Worm (Caenorhabditis elegans) whole organism, young adult: ENCODE measurements around the gene clec-227.

Experiments used
- B0019.2 ChIP-seq: fragments of 200-800 bp; sonication (Bioruptor generic); conservative IDR thresholded peaks from 2 replicates; pipeline ENCODE4 v1.3.6; 2022; ENCODE audit warnings: missing genetic modification reagents, missing genetic modification characterization, missing compliant biosample characterization
- C06A6.2 ChIP-seq: fragments of 200-800 bp; sonication (Bioruptor generic); conservative IDR thresholded peaks from 2 replicates; pipeline ENCODE4 v1.3.6; 2022; ENCODE audit warnings: missing genetic modification characterization, missing compliant biosample characterization
- F22D6.2 ChIP-seq: sonication (generic microtip); optimal IDR thresholded peaks from 2 replicates; lab custom pipeline; 2016; ENCODE audit warnings: mild to moderate bottlenecking, missing genetic modification characterization, missing compliant biosample characterization
- F23B12.7 ChIP-seq: sonication (generic microtip); optimal IDR thresholded peaks from 2 replicates; lab custom pipeline; 2017; ENCODE audit warnings: missing genetic modification characterization, mild to moderate bottlenecking, missing compliant biosample characterization, antibody characterized with exemption, moderate library complexity; ENCODE audit not compliant: insufficient read depth
- F37B4.10 ChIP-seq: fragments of 200-800 bp; sonication (Bioruptor generic); IDR thresholded peaks from 2 replicates; pipeline ENCODE4 v1.3.6; 2022; ENCODE audit warnings: missing genetic modification characterization, missing compliant biosample characterization
- F49E8.2 ChIP-seq: sonication (generic microtip); optimal IDR thresholded peaks from 3 replicates; lab custom pipeline; 2017; ENCODE audit warnings: missing genetic modification characterization, mild to moderate bottlenecking, missing compliant biosample characterization, antibody characterized with exemption, moderate library complexity; ENCODE audit not compliant: insufficient read depth
- K11D2.4 ChIP-seq: fragments of 200-800 bp; sonication (Bioruptor generic); IDR thresholded peaks from 2 replicates; pipeline ENCODE4 v1.3.6; 2022; ENCODE audit warnings: missing genetic modification reagents, missing genetic modification characterization, missing compliant biosample characterization
- T26A5.8 ChIP-seq: sonication (generic microtip); optimal IDR thresholded peaks from 2 replicates; lab custom pipeline; 2016; ENCODE audit warnings: missing genetic modification characterization, missing compliant biosample characterization
- Y67H2A.10 ChIP-seq: fragments of 200-800 bp; sonication (Bioruptor generic); conservative IDR thresholded peaks from 2 replicates; pipeline ENCODE4 v1.3.6; 2022; ENCODE audit warnings: missing genetic modification reagents, missing genetic modification characterization, missing compliant biosample characterization
- Y79H2A.3 ChIP-seq: fragments of 200-800 bp; sonication (Bioruptor generic); conservative IDR thresholded peaks from 2 replicates; pipeline ENCODE4 v1.3.6; 2022; ENCODE audit warnings: missing genetic modification reagents, missing genetic modification characterization, missing compliant biosample characterization
- ama-1 ChIP-seq, 3 experiments: fragments of 150-350 bp in 1 of 3; sonication (generic microtip) in 2 of 3; optimal IDR thresholded peaks; 2 replicates each; lab custom pipeline; 2014 to 2018; ENCODE audit warnings: missing biosample characterization in 2 of 3, missing genetic modification characterization in 2 of 3, missing genetic modification reagents in 2 of 3
- atf-7 ChIP-seq: sonication (generic microtip); optimal IDR thresholded peaks from 2 replicates; lab custom pipeline; 2017; ENCODE audit warnings: mild to moderate bottlenecking, missing genetic modification characterization, missing compliant biosample characterization
- bed-2 ChIP-seq: fragments of 200-800 bp; sonication (Bioruptor generic); IDR thresholded peaks from 2 replicates; pipeline ENCODE4 v1.3.6; 2022; ENCODE audit warnings: missing genetic modification reagents, missing genetic modification characterization, missing compliant biosample characterization
- cebp-1 ChIP-seq, 2 experiments: fragments of 200-800 bp in 1 of 2; sonication (Bioruptor generic) in 1 of 2; sonication (generic microtip) in 1 of 2; IDR thresholded peaks in 1 of 2; optimal IDR thresholded peaks in 1 of 2; 2 replicates each; pipeline versions ENCODE4 v1.3.6 to Lab custom; 2017 to 2022; ENCODE audit warnings: missing compliant biosample characterization in 2 of 2, missing genetic modification characterization in 2 of 2, mild to moderate bottlenecking in 1 of 2, missing genetic modification reagents in 1 of 2, moderate library complexity in 1 of 2
- ceh-79 ChIP-seq: sonication (generic microtip); optimal IDR thresholded peaks from 2 replicates; lab custom pipeline; 2017; ENCODE audit warnings: mild to moderate bottlenecking, missing genetic modification characterization, missing compliant biosample characterization
- chd-7 ChIP-seq: sonication (generic microtip); optimal IDR thresholded peaks from 2 replicates; lab custom pipeline; 2016; ENCODE audit warnings: mild to moderate bottlenecking, missing genetic modification characterization, moderate library complexity, missing compliant biosample characterization
- die-1 ChIP-seq: sonication (generic microtip); optimal IDR thresholded peaks from 2 replicates; lab custom pipeline; 2016; ENCODE audit warnings: missing genotype, mild to moderate bottlenecking, missing genetic modification characterization, missing compliant biosample characterization
- dox-1 ChIP-seq: fragments of 200-800 bp; sonication (Bioruptor generic); IDR thresholded peaks from 2 replicates; pipeline ENCODE4 v1.3.6; 2022; ENCODE audit warnings: missing genetic modification reagents, missing genetic modification characterization, missing compliant biosample characterization
- dpl-1 ChIP-seq: fragments of 150-350 bp; optimal IDR thresholded peaks from 2 replicates; lab custom pipeline; 2014; ENCODE audit warnings: missing biosample characterization, missing genetic modification reagents, missing genetic modification characterization
- efl-1 ChIP-seq: fragments of 150-350 bp; optimal IDR thresholded peaks from 2 replicates; lab custom pipeline; 2014; ENCODE audit warnings: missing biosample characterization, missing genetic modification reagents, missing genetic modification characterization
- ekl-4 ChIP-seq: fragments of 200-800 bp; sonication (Bioruptor generic); IDR thresholded peaks from 2 replicates; pipeline ENCODE4 v1.3.6; 2022; ENCODE audit warnings: missing genetic modification reagents, missing genetic modification characterization, missing compliant biosample characterization
- hmg-20 ChIP-seq: fragments of 200-800 bp; sonication (Bioruptor generic); IDR thresholded peaks from 2 replicates; pipeline ENCODE4 v1.3.6; 2022; ENCODE audit warnings: missing genetic modification reagents, missing genetic modification characterization, missing compliant biosample characterization
- let-526 ChIP-seq: fragments of 200-800 bp; sonication (Bioruptor generic); IDR thresholded peaks from 2 replicates; pipeline ENCODE4 v1.3.6; 2022; ENCODE audit warnings: missing genetic modification reagents, missing genetic modification characterization, missing compliant biosample characterization
- let-607 ChIP-seq, 2 experiments: fragments of 200-800 bp in 1 of 2; sonication (Bioruptor generic) in 1 of 2; sonication (generic microtip) in 1 of 2; optimal IDR thresholded peaks; 2 replicates each; lab custom pipeline; 2016 to 2018; ENCODE audit warnings: mild to moderate bottlenecking in 2 of 2, missing compliant biosample characterization in 2 of 2, missing genetic modification characterization in 2 of 2, moderate library complexity in 2 of 2, missing genotype in 1 of 2
- lsy-27 ChIP-seq: sonication (generic microtip); optimal IDR thresholded peaks from 2 replicates; lab custom pipeline; 2017; ENCODE audit warnings: missing genetic modification characterization, mild to moderate bottlenecking, missing compliant biosample characterization, antibody characterized with exemption, missing genotype, borderline replicate concordance; ENCODE audit not compliant: insufficient read depth
- madf-6 ChIP-seq: fragments of 200-800 bp; sonication (Bioruptor generic); IDR thresholded peaks from 2 replicates; pipeline ENCODE4 v1.3.6; 2022; ENCODE audit warnings: missing genetic modification reagents, missing genetic modification characterization, missing compliant biosample characterization
- madf-8 ChIP-seq: fragments of 200-800 bp; sonication (Bioruptor generic); conservative IDR thresholded peaks from 2 replicates; pipeline ENCODE4 v1.3.6; 2022; ENCODE audit warnings: missing genetic modification reagents, missing genetic modification characterization, missing compliant biosample characterization
- mel-28 ChIP-seq: sonication (generic microtip); optimal IDR thresholded peaks from 2 replicates; lab custom pipeline; 2016; ENCODE audit warnings: borderline replicate concordance, mild to moderate bottlenecking, missing genetic modification characterization, missing compliant biosample characterization
- mes-4 ChIP-seq: sonication (generic microtip); optimal IDR thresholded peaks from 2 replicates; lab custom pipeline; 2016; ENCODE audit warnings: missing genotype, missing genetic modification characterization, missing compliant biosample characterization
- mxl-1 ChIP-seq: sonication (generic microtip); optimal IDR thresholded peaks from 2 replicates; lab custom pipeline; 2016; ENCODE audit warnings: missing genetic modification characterization, missing compliant biosample characterization
- nfyb-1 ChIP-seq: fragments of 200-800 bp; sonication (Bioruptor generic); IDR thresholded peaks from 2 replicates; pipeline ENCODE4 v1.3.6; 2022; ENCODE audit warnings: missing genetic modification reagents, missing genetic modification characterization, missing compliant biosample characterization
- nhr-27 ChIP-seq: fragments of 200-800 bp; sonication (Bioruptor generic); optimal IDR thresholded peaks from 2 replicates; lab custom pipeline; 2018; ENCODE audit warnings: mild to moderate bottlenecking, missing genetic modification characterization, moderate library complexity, missing compliant biosample characterization
- rcor-1 ChIP-seq: fragments of 200-800 bp; sonication (Bioruptor generic); IDR thresholded peaks from 2 replicates; pipeline ENCODE4 v1.3.6; 2022; ENCODE audit warnings: missing genetic modification reagents, missing genetic modification characterization, missing compliant biosample characterization
- snpc-1.3 ChIP-seq: sonication (generic microtip); optimal IDR thresholded peaks from 2 replicates; lab custom pipeline; 2017; ENCODE audit warnings: missing genetic modification characterization, mild to moderate bottlenecking, missing compliant biosample characterization, antibody characterized with exemption, moderate library complexity, missing genotype, missing genetic modification reagents; ENCODE audit not compliant: insufficient read depth
- snpc-4 ChIP-seq, 5 experiments: fragments of 150-350 bp in 1 of 5; sonication (generic microtip) in 4 of 5; optimal IDR thresholded peaks; 2 replicates each; lab custom pipeline; 2014 to 2018; ENCODE audit warnings: missing genetic modification characterization in 5 of 5, missing biosample characterization in 3 of 5, antibody characterized with exemption in 2 of 5, mild to moderate bottlenecking in 2 of 5, missing compliant biosample characterization in 2 of 5, missing genotype in 2 of 5, moderate library complexity in 2 of 5, missing genetic modification reagents in 1 of 5
- sptf-2 ChIP-seq: fragments of 200-800 bp; sonication (Bioruptor generic); optimal IDR thresholded peaks from 2 replicates; lab custom pipeline; 2018; ENCODE audit warnings: mild to moderate bottlenecking, missing genetic modification characterization, missing compliant biosample characterization
- tbp1 ChIP-seq: fragments of 200-800 bp; sonication (Bioruptor generic); optimal IDR thresholded peaks from 2 replicates; lab custom pipeline; 2018; ENCODE audit warnings: mild to moderate bottlenecking, missing genetic modification characterization, missing compliant biosample characterization
- tlf-1 ChIP-seq: fragments of 200-800 bp; sonication (Bioruptor generic); optimal IDR thresholded peaks from 2 replicates; lab custom pipeline; 2018; ENCODE audit warnings: mild to moderate bottlenecking, missing genetic modification characterization, missing compliant biosample characterization
- unc-130 ChIP-seq: sonication (generic microtip); optimal IDR thresholded peaks from 2 replicates; lab custom pipeline; 2016; ENCODE audit warnings: missing genetic modification reagents, missing genetic modification characterization, missing compliant biosample characterization
- unc-62 ChIP-seq: fragments of 150-350 bp; optimal IDR thresholded peaks from 2 replicates; lab custom pipeline; 2014; ENCODE audit warnings: missing biosample characterization, missing genetic modification reagents, missing genetic modification characterization
- ztf-18 ChIP-seq: sonication (generic microtip); optimal IDR thresholded peaks from 2 replicates; lab custom pipeline; 2016; ENCODE audit warnings: missing genotype, mild to moderate bottlenecking, missing genetic modification characterization, missing compliant biosample characterization

Gene clec-227

DNA sequence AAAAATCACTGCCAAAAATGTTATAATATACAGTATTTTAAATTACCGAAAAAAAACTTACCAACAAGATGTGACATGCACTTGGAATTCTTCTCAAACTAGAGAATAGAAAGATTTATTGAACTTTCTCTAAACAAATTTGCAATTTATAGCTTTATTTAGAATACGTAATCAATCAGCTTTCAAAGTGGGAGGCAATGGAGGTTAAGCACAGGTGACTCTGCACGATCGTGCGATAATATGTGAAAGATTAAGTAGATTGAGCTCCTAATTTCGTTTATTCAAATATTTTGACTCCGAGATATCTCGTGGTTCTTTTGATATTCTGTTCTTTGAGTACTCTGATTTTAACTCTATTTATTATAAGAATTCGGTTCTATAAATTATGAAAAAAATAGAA lies 45.7 kb downstream of the clec-227 start, which contains the start of gene R02D5.6:
Gene R02D5.6 (minus strand): TSS at position 101 of the 400 bp plus-strand sequence.
- TF ChIP-seq lsy-27 (no peak), mel-28 (tag; lab: Kevin White, UChicago) (no peak), K11D2.4 (GFP tag; lab: Robert Waterston, UW) (no peak), atf-7 (tag; lab: Kevin White, UChicago) (no peak), efl-1 (GFP tag; lab: Kevin White, UChicago) (no peak), die-1 (tag; lab: Kevin White, UChicago) (no peak), nfyb-1 (GFP tag; lab: Robert Waterston, UW) (no peak), nhr-27 (tag; lab: Kevin White, UChicago) (no peak), Y67H2A.10 (GFP tag; lab: Robert Waterston, UW) (no peak), F49E8.2 (no peak), chd-7 (tag; lab: Kevin White, UChicago) (no peak), bed-2 (GFP tag; lab: Robert Waterston, UW) (no peak), unc-62 (GFP tag; lab: Kevin White, UChicago) (no peak), ztf-18 (tag; lab: Kevin White, UChicago) (no peak), F23B12.7 (tag; lab: Kevin White, UChicago) (no peak), C06A6.2 (no peak), unc-130 (GFP tag; lab: Kevin White, UChicago) (no peak), ceh-79 (tag; lab: Kevin White, UChicago) (no peak), F22D6.2 (tag; lab: Kevin White, UChicago) (no peak)

- TF ChIP-seq ztf-18 (tag; lab: Kevin White, UChicago) (no peak), rcor-1 (GFP tag; lab: Robert Waterston, UW) (no peak), F37B4.10 (no peak), ama-1 (optimal IDR thresholded peaks at IDR 0.05; lab: Kevin White, UChicago) (no peak), ama-1 (GFP tag; optimal IDR thresholded peaks at IDR 0.05; lab: Kevin White, UChicago) (no peak), efl-1 (GFP tag; lab: Kevin White, UChicago) (no peak)
Measured at ce11 chrV:14519268-14519667, 46.9 kb downstream of the clec-227 start, which contains the start of gene R02D5.8. Gene R02D5.8 (minus strand): TSS chrV:14519368.

- TF ChIP-seq tlf-1 (no peak), mxl-1 (no peak), cebp-1 (GFP tag; IDR thresholded peaks at IDR 0.05; lab: Robert Waterston, UW) (no peak), cebp-1 (tag; optimal IDR thresholded peaks at IDR 0.05; lab: Kevin White, UChicago) (no peak), dox-1 (GFP tag; lab: Robert Waterston, UW) (no peak)
- TF ChIP-seq, all 124 proteins: peak for 0
Measured at ce11 chrV:14521000-14521399, 48.7 kb downstream of the clec-227 start, which contains the start of gene C53A5.17. Gene C53A5.17 (minus strand): TSS chrV:14521100.

DNA sequence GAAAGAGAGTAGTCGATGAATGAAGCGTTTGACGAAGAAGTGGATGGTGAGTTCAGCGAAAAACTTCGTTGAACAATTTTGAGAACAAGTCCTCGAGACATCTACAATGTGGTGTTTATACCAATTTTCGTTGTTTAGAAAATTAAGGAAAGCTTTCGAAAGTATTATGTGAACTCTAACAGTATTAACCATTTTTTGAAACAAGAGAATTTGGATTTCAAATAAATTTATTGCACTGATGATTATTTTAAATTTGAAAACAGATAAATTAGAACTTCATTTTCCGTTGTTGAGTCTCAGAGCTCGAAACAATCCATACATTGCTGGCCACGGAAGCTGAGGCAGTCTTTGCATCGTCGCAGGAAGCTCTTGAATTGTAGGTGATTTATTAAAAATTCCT lies 50.2 kb downstream of the clec-227 start, which contains the start of gene C53A5.16:
Gene C53A5.16 (minus strand): TSS at position 101 of the 400 bp plus-strand sequence.
- no peak for TF ChIP-seq sptf-2 (GFP tag; lab: Kevin White, UChicago)
- no peak for TF ChIP-seq B0019.2
- TF ChIP-seq snpc-4 (GFP tag; optimal IDR thresholded peaks at IDR 0.05; lab: Kevin White, UChicago) = no peak
- TF ChIP-seq snpc-4 (tag; optimal IDR thresholded peaks at IDR 0.05; lab: Kevin White, UChicago) = no peak
- TF ChIP-seq atf-7 (tag; lab: Kevin White, UChicago) = no peak
- TF ChIP-seq let-526 (GFP tag; lab: Robert Waterston, UW) = no peak
- TF ChIP-seq tbp1 (GFP tag; lab: Kevin White, UChicago) = no peak
- TF ChIP-seq unc-130 (GFP tag; lab: Kevin White, UChicago) = no peak
- no peak for TF ChIP-seq ama-1 (optimal IDR thresholded peaks at IDR 0.05; lab: Kevin White, UChicago)
- TF ChIP-seq ama-1 (GFP tag; optimal IDR thresholded peaks at IDR 0.05; lab: Kevin White, UChicago) = no peak
- TF ChIP-seq madf-6 = no peak
- TF ChIP-seq mes-4 (tag; lab: Kevin White, UChicago) = no peak
- TF ChIP-seq T26A5.8 (tag; lab: Kevin White, UChicago) = no peak
- no peak for TF ChIP-seq let-607 (tag; optimal IDR thresholded peaks at IDR 0.05; lab: Kevin White, UChicago)
- no peak for TF ChIP-seq dpl-1 (GFP tag; lab: Kevin White, UChicago)
- TF ChIP-seq hmg-20 (GFP tag; lab: Robert Waterston, UW) = no peak
- TF ChIP-seq madf-8 (GFP tag; lab: Robert Waterston, UW) = no peak
- TF ChIP-seq snpc-1.3 (tag; lab: Kevin White, UChicago) = no peak
- no peak for TF ChIP-seq ekl-4
- TF ChIP-seq rcor-1 (GFP tag; lab: Robert Waterston, UW) = no peak
- TF ChIP-seq Y79H2A.3 (GFP tag; lab: Robert Waterston, UW) = no peak
